Worm (Caenorhabditis elegans) whole organism, L2 larva: Measurements from ENCODE around the gene ssp-36.

ENCODE experiments used
- C34F6.9 ChIP-seq: fragments of 150-350 bp; optimal IDR thresholded peaks from 2 replicates; lab custom pipeline; 2014; ENCODE audit warnings: missing biosample characterization, missing genetic modification characterization
- crh-2 ChIP-seq: sonication (generic microtip); optimal IDR thresholded peaks from 2 replicates; lab custom pipeline; 2017; ENCODE audit warnings: missing biosample characterization, missing genetic modification characterization
- egl-27 ChIP-seq: sonication (generic microtip); optimal IDR thresholded peaks from 3 replicates; lab custom pipeline; 2017; ENCODE audit warnings: missing biosample characterization, missing genetic modification reagents, missing genetic modification characterization
- fos-1 ChIP-seq: fragments of 150-350 bp; optimal IDR thresholded peaks from 2 replicates; lab custom pipeline; 2014; ENCODE audit warnings: missing biosample characterization, missing genetic modification characterization
- nhr-129 ChIP-seq: fragments of 150-350 bp; optimal IDR thresholded peaks from 2 replicates; lab custom pipeline; 2014; ENCODE audit warnings: missing biosample characterization, missing genetic modification characterization
- nhr-25 ChIP-seq: fragments of 150-350 bp; sonication (generic microtip); optimal IDR thresholded peaks from 3 replicates; lab custom pipeline; 2014; ENCODE audit warnings: missing biosample characterization, missing genetic modification characterization
- nhr-77 ChIP-seq: fragments of 150-350 bp; optimal IDR thresholded peaks from 2 replicates; lab custom pipeline; 2014; ENCODE audit warnings: missing biosample characterization, missing genetic modification characterization
- sem-4 ChIP-seq: fragments of 150-350 bp; optimal IDR thresholded peaks from 2 replicates; lab custom pipeline; 2014; ENCODE audit warnings: missing biosample characterization, missing genetic modification reagents, missing genetic modification characterization
- ztf-11 ChIP-seq: sonication (generic microtip); optimal IDR thresholded peaks from 2 replicates; lab custom pipeline; 2017; ENCODE audit warnings: missing biosample characterization, missing genetic modification characterization
- ztf-4 ChIP-seq: fragments of 150-350 bp; optimal IDR thresholded peaks from 2 replicates; lab custom pipeline; 2014; ENCODE audit warnings: missing biosample characterization, missing genetic modification characterization

- TF ChIP-seq nhr-77 (tag; lab: Kevin White, UChicago) (no peak), nhr-25 (tag; lab: Kevin White, UChicago) (no peak), C34F6.9 (tag; lab: Kevin White, UChicago) (no peak), sem-4 (no peak), egl-27 (tag; lab: Kevin White, UChicago) (no peak), nhr-129 (tag; lab: Kevin White, UChicago) (no peak), crh-2 (tag; lab: Kevin White, UChicago) (no peak), ztf-11 (tag; lab: Kevin White, UChicago) (no peak), ztf-4 (no peak), fos-1 (tag; lab: Kevin White, UChicago) (no peak)
These were observed 40.6 kb downstream of the ssp-36 start for ce11 chrIV:9725468-9725985.
